Fruit fly (Drosophila melanogaster) whole organism, embryonic: Measurements from ENCODE around the gene CG12115.

Source experiments
- ATbp ChIP-seq: fragments of 200-800 bp; sonication (Bioruptor generic); optimal IDR thresholded peaks from 2 replicates; lab custom pipeline; 2017; ENCODE audit warnings: missing biosample characterization, mild to moderate bottlenecking, missing genetic modification characterization, missing genetic modification reagents
- Ada2b ChIP-seq: fragments of 200-800 bp; sonication (Bioruptor generic); IDR thresholded peaks from 2 replicates; pipeline ENCODE4 v1.3.6; 2022; ENCODE audit warnings: missing biosample characterization, missing genetic modification characterization
- Atf3 ChIP-seq: fragments of 200-800 bp; sonication (Bioruptor generic); optimal IDR thresholded peaks from 3 replicates; lab custom pipeline; 2016; ENCODE audit warnings: missing biosample characterization, missing genetic modification characterization
- BEAF-32 ChIP-seq: fragments of 200-800 bp; sonication (Bioruptor generic); optimal IDR thresholded peaks from 3 replicates; lab custom pipeline; 2017; ENCODE audit warnings: missing biosample characterization, missing genetic modification characterization, mild to moderate bottlenecking, moderate library complexity, missing genetic modification reagents
- CG10147 ChIP-seq: fragments of 200-800 bp; sonication (Bioruptor generic); optimal IDR thresholded peaks from 2 replicates; lab custom pipeline; 2019; ENCODE audit warnings: missing biosample characterization, mild to moderate bottlenecking, missing genetic modification characterization, moderate library complexity
- CG10654 ChIP-seq: fragments of 200-800 bp; sonication (Bioruptor generic); optimal IDR thresholded peaks from 2 replicates; lab custom pipeline; 2016; ENCODE audit warnings: missing biosample characterization, missing genetic modification characterization
- CG12391 ChIP-seq: fragments of 200-800 bp; sonication (Bioruptor generic); optimal IDR thresholded peaks from 3 replicates; lab custom pipeline; 2018; ENCODE audit warnings: missing biosample characterization, mild to moderate bottlenecking, missing genetic modification characterization, moderate library complexity
- CG13287 ChIP-seq: fragments of 200-800 bp; sonication (Bioruptor generic); IDR thresholded peaks from 2 replicates; pipeline ENCODE4 v1.3.6; 2022; ENCODE audit warnings: missing biosample characterization, missing genetic modification characterization; ENCODE audit not compliant: partially characterized antibody
- CG14441 ChIP-seq: fragments of 200-800 bp; sonication (Bioruptor generic); IDR thresholded peaks from 2 replicates; pipeline ENCODE4 v1.3.6; 2022; ENCODE audit warnings: missing biosample characterization, missing genetic modification characterization
- CG1529 ChIP-seq: fragments of 200-800 bp; sonication (Bioruptor generic); optimal IDR thresholded peaks from 3 replicates; lab custom pipeline; 2018; ENCODE audit warnings: missing biosample characterization, missing genetic modification characterization
- CG1647 ChIP-seq: fragments of 200-800 bp; sonication (Bioruptor generic); optimal IDR thresholded peaks from 3 replicates; lab custom pipeline; 2016; ENCODE audit warnings: missing biosample characterization, missing genetic modification characterization
- CG17829 ChIP-seq: fragments of 200-800 bp; optimal IDR thresholded peaks from 2 replicates; lab custom pipeline; 2019; ENCODE audit warnings: missing biosample characterization, mild to moderate bottlenecking, missing genetic modification characterization, moderate library complexity
- CG18599 ChIP-seq: fragments of 200-800 bp; sonication (Bioruptor generic); optimal IDR thresholded peaks from 3 replicates; lab custom pipeline; 2017; ENCODE audit warnings: missing biosample characterization, missing genetic modification characterization, mild to moderate bottlenecking, moderate library complexity, missing genetic modification reagents
- CG2678 ChIP-seq: fragments of 200-800 bp; sonication (Bioruptor generic); optimal IDR thresholded peaks from 3 replicates; lab custom pipeline; 2019; ENCODE audit warnings: missing biosample characterization, mild to moderate bottlenecking, missing genetic modification characterization, moderate library complexity
- CG33557 ChIP-seq: fragments of 200-800 bp; sonication (Bioruptor generic); optimal IDR thresholded peaks from 2 replicates; lab custom pipeline; 2019; ENCODE audit warnings: missing biosample characterization, mild to moderate bottlenecking, missing genetic modification characterization, moderate library complexity
- CG34224 ChIP-seq: fragments of 200-800 bp; sonication (Bioruptor generic); IDR thresholded peaks from 3 replicates; pipeline ENCODE4 v1.3.6; 2022; ENCODE audit warnings: missing biosample characterization, missing genetic modification characterization; ENCODE audit not compliant: partially characterized antibody
- CG7786 ChIP-seq: fragments of 200-800 bp; sonication (Bioruptor generic); optimal IDR thresholded peaks from 2 replicates; lab custom pipeline; 2016; ENCODE audit warnings: missing biosample characterization, missing genetic modification characterization
- CoRest ChIP-seq: fragments of 200-800 bp; sonication (Bioruptor generic); optimal IDR thresholded peaks from 3 replicates; lab custom pipeline; 2018; ENCODE audit warnings: missing biosample characterization, mild to moderate bottlenecking, missing genetic modification characterization, moderate library complexity
- Dbx ChIP-seq: fragments of 200-800 bp; sonication (Bioruptor generic); IDR thresholded peaks from 3 replicates; pipeline ENCODE4 v1.3.6; 2022; ENCODE audit warnings: missing biosample characterization, missing genetic modification characterization
- Dref ChIP-seq: fragments of 200-800 bp; sonication (Bioruptor generic); IDR thresholded peaks from 2 replicates; pipeline ENCODE4 v1.3.6; 2022; ENCODE audit warnings: missing biosample characterization, missing genetic modification characterization
- E2f1 ChIP-seq: fragments of 200-800 bp; sonication (Bioruptor generic); IDR thresholded peaks from 2 replicates; pipeline ENCODE4 v1.3.6; 2022; ENCODE audit warnings: missing biosample characterization, missing genetic modification characterization
- Fer1 ChIP-seq: fragments of 200-800 bp; sonication (Bioruptor generic); optimal IDR thresholded peaks from 2 replicates; lab custom pipeline; 2017; ENCODE audit warnings: missing biosample characterization, mild to moderate bottlenecking, missing genetic modification characterization
- H15 ChIP-seq: fragments of 200-800 bp; sonication (Bioruptor generic); IDR thresholded peaks from 3 replicates; pipeline ENCODE4 v1.3.6; 2022; ENCODE audit warnings: missing biosample characterization, missing genetic modification characterization
- HLH54F ChIP-seq: fragments of 200-800 bp; sonication (Bioruptor generic); optimal IDR thresholded peaks from 3 replicates; lab custom pipeline; 2016; ENCODE audit warnings: missing biosample characterization, missing genetic modification characterization
- HmgZ ChIP-seq: fragments of 200-800 bp; sonication (Bioruptor generic); optimal IDR thresholded peaks from 2 replicates; lab custom pipeline; 2018; ENCODE audit warnings: missing biosample characterization, mild to moderate bottlenecking, missing genetic modification characterization
- Hr51 ChIP-seq, 2 experiments: fragments of 200-800 bp; sonication (Bioruptor generic); optimal IDR thresholded peaks; 2 replicates in 1 of 2; 3 replicates in 1 of 2; lab custom pipeline; 2016 to 2018; ENCODE audit warnings: missing biosample characterization in 2 of 2, missing genetic modification characterization in 2 of 2, mild to moderate bottlenecking in 1 of 2, moderate library complexity in 1 of 2
- MBD-R2 ChIP-seq: fragments of 200-800 bp; sonication (Bioruptor generic); IDR thresholded peaks from 2 replicates; pipeline ENCODE4 v1.3.6; 2022; ENCODE audit warnings: missing biosample characterization, missing genetic modification characterization
- MESR4 ChIP-seq: fragments of 200-800 bp; sonication (Bioruptor generic); optimal IDR thresholded peaks from 2 replicates; lab custom pipeline; 2018; ENCODE audit warnings: missing biosample characterization, mild to moderate bottlenecking, missing genetic modification characterization, moderate library complexity
- NFAT ChIP-seq: fragments of 200-800 bp; sonication (Bioruptor generic); IDR thresholded peaks from 2 replicates; pipeline ENCODE4 v1.3.6; 2022; ENCODE audit warnings: missing biosample characterization, missing genetic modification characterization
- Scr ChIP-seq: fragments of 200-800 bp; sonication (Bioruptor generic); IDR thresholded peaks from 2 replicates; pipeline ENCODE4 v1.3.6; 2022; ENCODE audit warnings: missing biosample characterization, missing genetic modification characterization; ENCODE audit not compliant: partially characterized antibody
- Side ChIP-seq: fragments of 200-800 bp; sonication (Bioruptor generic); optimal IDR thresholded peaks from 2 replicates; lab custom pipeline; 2016; ENCODE audit warnings: missing biosample characterization, missing genetic modification characterization
- cato ChIP-seq: fragments of 200-800 bp; sonication (Bioruptor generic); optimal IDR thresholded peaks from 2 replicates; lab custom pipeline; 2016; ENCODE audit warnings: missing biosample characterization, missing genetic modification characterization, borderline replicate concordance
- cg ChIP-seq: fragments of 200-800 bp; sonication (Bioruptor generic); optimal IDR thresholded peaks from 3 replicates; lab custom pipeline; 2019; ENCODE audit warnings: missing biosample characterization, mild to moderate bottlenecking, missing genetic modification characterization, moderate library complexity
- corto ChIP-seq: fragments of 200-800 bp; sonication (Bioruptor generic); optimal IDR thresholded peaks from 2 replicates; lab custom pipeline; 2016; ENCODE audit warnings: missing biosample characterization, mild to moderate bottlenecking, missing genetic modification characterization, moderate library complexity
- crol ChIP-seq: fragments of 200-800 bp; sonication (Bioruptor generic); IDR thresholded peaks from 2 replicates; pipeline ENCODE4 v1.3.6; 2022; ENCODE audit warnings: missing biosample characterization, missing genetic modification characterization
- dan ChIP-seq: fragments of 200-800 bp; sonication (Bioruptor generic); IDR thresholded peaks from 2 replicates; pipeline ENCODE4 v1.3.6; 2022; ENCODE audit warnings: missing biosample characterization, missing genetic modification characterization
- danr ChIP-seq: fragments of 200-800 bp; sonication (Bioruptor generic); IDR thresholded peaks from 2 replicates; pipeline ENCODE4 v1.3.6; 2022; ENCODE audit warnings: missing biosample characterization, missing genetic modification characterization
- dpn ChIP-seq, 2 experiments: fragments of 200-800 bp; sonication (Bioruptor generic); optimal IDR thresholded peaks; 3 replicates each; lab custom pipeline; 2016; ENCODE audit warnings: missing biosample characterization in 2 of 2, missing genetic modification characterization in 2 of 2
- ewg ChIP-seq: fragments of 200-800 bp; sonication (Bioruptor generic); optimal IDR thresholded peaks from 3 replicates; lab custom pipeline; 2017; ENCODE audit warnings: mild to moderate bottlenecking, missing biosample characterization, missing genetic modification reagents, missing genetic modification characterization
- gem ChIP-seq: fragments of 200-800 bp; sonication (Bioruptor generic); optimal IDR thresholded peaks from 2 replicates; lab custom pipeline; 2019; ENCODE audit warnings: missing biosample characterization, mild to moderate bottlenecking, missing genetic modification characterization, moderate library complexity
- grn ChIP-seq: fragments of 200-800 bp; sonication (Bioruptor generic); optimal IDR thresholded peaks from 3 replicates; lab custom pipeline; 2017; ENCODE audit warnings: missing biosample characterization, missing genetic modification characterization
- lab ChIP-seq: fragments of 200-800 bp; sonication (Bioruptor generic); optimal IDR thresholded peaks from 3 replicates; lab custom pipeline; 2017; ENCODE audit warnings: missing biosample characterization, missing genetic modification characterization, mild to moderate bottlenecking, moderate library complexity, missing genetic modification reagents
- otp ChIP-seq: fragments of 200-800 bp; sonication (Bioruptor generic); IDR thresholded peaks from 3 replicates; pipeline ENCODE4, ENCODE4 v1.3.6; 2022; ENCODE audit warnings: missing biosample characterization, missing genetic modification characterization
- pros ChIP-seq: fragments of 200-800 bp; sonication (Bioruptor generic); optimal IDR thresholded peaks from 3 replicates; lab custom pipeline; 2019; ENCODE audit warnings: missing biosample characterization, mild to moderate bottlenecking, missing genetic modification characterization, moderate library complexity
- run ChIP-seq: fragments of 200-800 bp; sonication (Bioruptor generic); optimal IDR thresholded peaks from 3 replicates; lab custom pipeline; 2018; ENCODE audit warnings: missing biosample characterization, mild to moderate bottlenecking, missing genetic modification characterization
- sc ChIP-seq, 3 experiments: fragments of >200 bp in 2 of 3; fragments of 200-800 bp in 1 of 3; sonication (Bioruptor generic) in 1 of 3; optimal IDR thresholded peaks; 2 replicates in 2 of 3; 3 replicates in 1 of 3; lab custom pipeline; 2017; ENCODE audit warnings: mild to moderate bottlenecking in 1 of 3, missing biosample characterization in 1 of 3, missing genetic modification characterization in 1 of 3, missing genetic modification reagents in 1 of 3
- sr ChIP-seq: fragments of 200-800 bp; sonication (Bioruptor generic); IDR thresholded peaks from 3 replicates; pipeline ENCODE4 v1.3.6; 2022; ENCODE audit warnings: missing biosample characterization, missing genetic modification characterization
- trem ChIP-seq: fragments of 200-800 bp; optimal IDR thresholded peaks from 3 replicates; lab custom pipeline; 2019; ENCODE audit warnings: missing biosample characterization, mild to moderate bottlenecking, missing genetic modification characterization, moderate library complexity
- vvl ChIP-seq: fragments of 200-800 bp; sonication (Bioruptor generic); IDR thresholded peaks from 2 replicates; pipeline ENCODE4 v1.3.6; 2022; ENCODE audit warnings: missing biosample characterization, missing genetic modification characterization
- zen2 ChIP-seq: fragments of 200-800 bp; sonication (Bioruptor generic); IDR thresholded peaks from 3 replicates; pipeline ENCODE4 v1.3.6; 2022; ENCODE audit warnings: missing biosample characterization, missing genetic modification characterization; ENCODE audit not compliant: partially characterized antibody

CG12115 gene

dm6 chrX:9156388-9156823 lies 34.0 kb downstream of the CG12115 start, which contains the start of gene His3.3B (continued):
- TF ChIP-seq Side (GFP tag; lab: Kevin White, UChicago): no peak
- no peak for TF ChIP-seq Ada2b (GFP tag; lab: Robert Waterston, UW)
- peak; percentile 41 for TF ChIP-seq Scr
- TF ChIP-seq gem (tag; lab: Kevin White, UChicago): no peak
- no peak for TF ChIP-seq CG10147 (GFP tag; lab: Kevin White, UChicago)
- TF ChIP-seq CG13287: peak; percentile 61
- peak; percentile 100 for TF ChIP-seq MESR4
- no peak for TF ChIP-seq ATbp
- no peak for TF ChIP-seq dpn (GFP tag; optimal IDR thresholded peaks at IDR 0.05; lab: Kevin White, UChicago)
- TF ChIP-seq danr (GFP tag; lab: Robert Waterston, UW): no peak
- peak; percentile 20 for TF ChIP-seq CG2678 (tag; lab: Kevin White, UChicago)
- TF ChIP-seq crol: no peak
- no peak for TF ChIP-seq HLH54F (GFP tag; lab: Kevin White, UChicago)
- peak; percentile 60 for TF ChIP-seq BEAF-32
- no peak for TF ChIP-seq ewg
- peak; percentile 38 for TF ChIP-seq CG18599 (GFP tag; lab: Kevin White, UChicago)
- no peak for TF ChIP-seq H15
- TF ChIP-seq HmgZ (tag; lab: Kevin White, UChicago): peak; percentile 22
- peak; percentile 28; the same call in 1 of the 2 replicates for TF ChIP-seq NFAT (GFP tag; lab: Robert Waterston, UW)
- no peak for TF ChIP-seq Hr51 (GFP tag; optimal IDR thresholded peaks at IDR 0.05; lab: Kevin White, UChicago)
- TF ChIP-seq Dref (GFP tag; lab: Robert Waterston, UW): peak; percentile 91
- no peak for TF ChIP-seq CoRest
- no peak for TF ChIP-seq E2f1
- peak; percentile 28 for TF ChIP-seq run (tag; lab: Kevin White, UChicago)
- TF ChIP-seq Atf3 (GFP tag; lab: Kevin White, UChicago): no peak
- TF ChIP-seq CG10654 (GFP tag; lab: Kevin White, UChicago): no peak
- no peak for TF ChIP-seq corto
- TF ChIP-seq CG33557 (GFP tag; lab: Kevin White, UChicago): peak; percentile 11
- peak; percentile 70 for TF ChIP-seq Fer1 (GFP tag; lab: Kevin White, UChicago)
- 0 out of 3 replicates have a peak, but pooled peaks have one; percentile 10 for TF ChIP-seq CG34224
- no peak for TF ChIP-seq sc (optimal IDR thresholded peaks at IDR 0.05; lab: Kevin White, UChicago)
- no peak for TF ChIP-seq sc (GFP tag; optimal IDR thresholded peaks at IDR 0.05; lab: Kevin White, UChicago)
- no peak for TF ChIP-seq sr (GFP tag; lab: Robert Waterston, UW)
- no peak for TF ChIP-seq zen2 (GFP tag; lab: Robert Waterston, UW)
- TF ChIP-seq Dbx (GFP tag; lab: Robert Waterston, UW): no peak
- TF ChIP-seq dan (GFP tag; lab: Robert Waterston, UW): no peak
- peak; percentile 66 for TF ChIP-seq cg (GFP tag; lab: Kevin White, UChicago)
- TF ChIP-seq CG12391 (tag; lab: Kevin White, UChicago): no peak
- TF ChIP-seq CG1647 (GFP tag; lab: Kevin White, UChicago): no peak
- TF ChIP-seq otp (GFP tag; lab: Robert Waterston, UW): no peak
- TF ChIP-seq CG17829 (tag; lab: Kevin White, UChicago): no peak
- TF ChIP-seq CG1529 (GFP tag; lab: Kevin White, UChicago): no peak
- no peak for TF ChIP-seq CG7786
- TF ChIP-seq trem (tag; lab: Kevin White, UChicago): peak; percentile 55
- TF ChIP-seq MBD-R2 (GFP tag; lab: Robert Waterston, UW): no peak
- no peak for TF ChIP-seq cato (GFP tag; lab: Kevin White, UChicago)
- no peak for TF ChIP-seq pros (GFP tag; lab: Kevin White, UChicago)
- peak; percentile 27; the same call in 1 of the 2 replicates for TF ChIP-seq vvl (GFP tag; lab: Robert Waterston, UW)
- peak; percentile 49 for TF ChIP-seq lab (GFP tag; lab: Kevin White, UChicago)
- TF ChIP-seq CG14441 (GFP tag; lab: Robert Waterston, UW): no peak
- TF ChIP-seq grn (GFP tag; lab: Kevin White, UChicago): no peak
